Worm (Caenorhabditis elegans): ENCODE measurements around the gene F59A7.14.

F59A7.14 gene

ce11 chrV:2018689-2019088 lies at the start of gene F59A7.14:
F59A7.14 (plus strand) TSS chrV:2018989.
- no peak for TF ChIP-seq nhr-48 (tag; optimal IDR thresholded peaks at IDR 0.05)
- TF ChIP-seq madf-9 (GFP tag; conservative IDR thresholded peaks at IDR 0.05) = no peak
- TF ChIP-seq nhr-25 (tag; optimal IDR thresholded peaks at IDR 0.05; ENCODE audit: borderline replicate concordance, insufficient read depth) = no peak
- TF ChIP-seq lin-38 (GFP tag; IDR thresholded peaks at IDR 0.05) = no peak
- TF ChIP-seq fos-1 (tag; optimal IDR thresholded peaks at IDR 0.05) = no peak
- TF ChIP-seq dpl-1 (GFP tag; optimal IDR thresholded peaks at IDR 0.05) = no peak
- no peak for TF ChIP-seq F10B5.3 (tag; optimal IDR thresholded peaks at IDR 0.05)
- no peak for TF ChIP-seq F44E2.7 (GFP tag; IDR thresholded peaks at IDR 0.05)
- TF ChIP-seq lin-13 (GFP tag; optimal IDR thresholded peaks at IDR 0.05) = no peak
- TF ChIP-seq dve-1 (tag; optimal IDR thresholded peaks at IDR 0.05; ENCODE audit: insufficient read depth) = no peak
- TF ChIP-seq rbr-2 (tag; optimal IDR thresholded peaks at IDR 0.05) = no peak
- TF ChIP-seq pqm-1 (tag; optimal IDR thresholded peaks at IDR 0.05) = no peak
- TF ChIP-seq ceh-62 (tag; optimal IDR thresholded peaks at IDR 0.05) = no peak
- no peak for TF ChIP-seq nhr-10 (tag; optimal IDR thresholded peaks at IDR 0.05)
- no peak for TF ChIP-seq madf-5 (GFP tag; IDR thresholded peaks at IDR 0.05)
- no peak for TF ChIP-seq F49E8.2 (tag; optimal IDR thresholded peaks at IDR 0.05; ENCODE audit: borderline replicate concordance)
- no peak for TF ChIP-seq mxl-3 (GFP tag; optimal IDR thresholded peaks at IDR 0.05)
- TF ChIP-seq hmg-1.1 (GFP tag; IDR thresholded peaks at IDR 0.05) = no peak

ce11 chrV:1969228-1969627 lies 49.6 kb upstream of the F59A7.14 start, which contains the start of gene acs-3:
acs-3 (plus strand) TSS chrV:1969528.
- TF ChIP-seq lin-1 (GFP tag; IDR thresholded peaks at IDR 0.05) = no peak
- TF ChIP-seq dmd-9 (GFP tag; IDR thresholded peaks at IDR 0.05) = no peak
- no peak for TF ChIP-seq ceh-28 (tag; optimal IDR thresholded peaks at IDR 0.05)
- no peak for TF ChIP-seq egl-27 (tag; optimal IDR thresholded peaks at IDR 0.05)
- TF ChIP-seq rbr-2 (tag; optimal IDR thresholded peaks at IDR 0.05) = no peak
- TF ChIP-seq R02D3.7 (tag; optimal IDR thresholded peaks at IDR 0.05) = no peak
- peak in 1 of 2 experiments; percentile 41 for TF ChIP-seq unc-62 (GFP tag; optimal IDR thresholded peaks at IDR 0.05 in 1 of 2)
- no peak for TF ChIP-seq unc-62 (tag; optimal IDR thresholded peaks at IDR 0.05)
- no peak for TF ChIP-seq lim-7 (GFP tag; IDR thresholded peaks at IDR 0.05)

ce11 chrV:1969690-1970089 lies 49.1 kb upstream of the F59A7.14 start:
- no peak for TF ChIP-seq skn-1 (tag; optimal IDR thresholded peaks at IDR 0.05)
- TF ChIP-seq unc-62 (GFP tag; optimal IDR thresholded peaks at IDR 0.05 in 1 of 2) = peak in 1 of 2 experiments; percentile 95
- TF ChIP-seq unc-62 (tag; optimal IDR thresholded peaks at IDR 0.05) = no peak

- TF ChIP-seq duxl-1 (tag; optimal IDR thresholded peaks at IDR 0.05; ENCODE audit: poor library complexity) (no peak), lin-1 (GFP tag; IDR thresholded peaks at IDR 0.05) (no peak), hlh-30 (tag; optimal IDR thresholded peaks at IDR 0.05; ENCODE audit: insufficient read depth) (no peak), hif-1 (tag; optimal IDR thresholded peaks at IDR 0.05) (no peak), lin-29 (GFP tag; IDR thresholded peaks at IDR 0.05) (no peak), nhr-111 (GFP tag; optimal IDR thresholded peaks at IDR 0.05) (no peak), dmd-8 (GFP tag; IDR thresholded peaks at IDR 0.05) (no peak), nhr-76 (tag; optimal IDR thresholded peaks at IDR 0.05) (no peak), nhr-10 (tag; optimal IDR thresholded peaks at IDR 0.05) (no peak), egl-27 (tag; optimal IDR thresholded peaks at IDR 0.05) (no peak), nhr-11 (tag; optimal IDR thresholded peaks at IDR 0.05) (no peak), arid-1 (GFP tag; conservative IDR thresholded peaks at IDR 0.05) (no peak), ZK337.2 (GFP tag; IDR thresholded peaks at IDR 0.05) (no peak), unc-62 (GFP tag; optimal IDR thresholded peaks at IDR 0.05 in 1 of 2) (no peak), unc-62 (tag; optimal IDR thresholded peaks at IDR 0.05) (no peak), nhr-102 (tag; optimal IDR thresholded peaks at IDR 0.05) (no peak), aha-1 (tag) (no peak), mdl-1 (tag; optimal IDR thresholded peaks at IDR 0.05) (no peak), pha-4 (GFP tag; IDR thresholded peaks at IDR 0.05) (no peak), pha-4 (tag; optimal IDR thresholded peaks at IDR 0.05) (no peak), ceh-82 (tag; optimal IDR thresholded peaks at IDR 0.05) (no peak), T20F7.1 (GFP tag; optimal IDR thresholded peaks at IDR 0.05) (no peak)
Measured at ce11 chrV:1975049-1975448, 43.7 kb upstream of the F59A7.14 start, which contains the start of gene fbxa-201. fbxa-201 (plus strand) TSS chrV:1975349.

All from whole organism, L4 larva.